Worm (Caenorhabditis elegans): Measurements from ENCODE around the gene str-3.

Gene str-3

ce11 chrIV:11082153-11082552 is 18.0 kb downstream of the str-3 start, which contains the start of gene let-70:
TSS of gene let-70 (minus strand) at chrIV:11082253.
- TF ChIP-seq pha-2 (tag; optimal IDR thresholded peaks at IDR 0.05) (no peak), ceh-9 (tag; optimal IDR thresholded peaks at IDR 0.05) (no peak), ets-4 (tag; optimal IDR thresholded peaks at IDR 0.05) (no peak), gmeb-2 (tag; optimal IDR thresholded peaks at IDR 0.05) (no peak), nhr-232 (tag; optimal IDR thresholded peaks at IDR 0.05) (no peak), fax-1 (tag; optimal IDR thresholded peaks at IDR 0.05) (no peak), unc-3 (GFP tag; conservative IDR thresholded peaks at IDR 0.05) (no peak), unc-3 (tag; optimal IDR thresholded peaks at IDR 0.05) (no peak), unc-55 (GFP tag; optimal IDR thresholded peaks at IDR 0.05) (no peak), ceh-34 (tag; optimal IDR thresholded peaks at IDR 0.05) (no peak), hlh-13 (GFP tag; optimal IDR thresholded peaks at IDR 0.05) (no peak), pha-4 (tag; optimal IDR thresholded peaks at IDR 0.05) (no peak), ceh-30 (tag; optimal IDR thresholded peaks at IDR 0.05) (no peak), C08G9.2 (tag; optimal IDR thresholded peaks at IDR 0.05) (no peak), ceh-18 (tag; optimal IDR thresholded peaks at IDR 0.05) (no peak), ceh-14 (tag; optimal IDR thresholded peaks at IDR 0.05) (no peak), sdc-2 (tag; optimal IDR thresholded peaks at IDR 0.05) (no peak)

ce11 chrIV:11080823-11081285 is 19.3 kb downstream of the str-3 start, which contains the start of gene atg-7:
TSS of gene atg-7 (minus strand) at chrIV:11081055.
- TF ChIP-seq ama-1 (optimal IDR thresholded peaks at IDR 0.05) (peak; percentile 26), dve-1 (tag; optimal IDR thresholded peaks at IDR 0.05) (no peak), ceh-18 (tag; optimal IDR thresholded peaks at IDR 0.05) (no peak), elt-2 (tag; optimal IDR thresholded peaks at IDR 0.05) (no peak), tbx-7 (tag; optimal IDR thresholded peaks at IDR 0.05) (no peak)

DNA sequence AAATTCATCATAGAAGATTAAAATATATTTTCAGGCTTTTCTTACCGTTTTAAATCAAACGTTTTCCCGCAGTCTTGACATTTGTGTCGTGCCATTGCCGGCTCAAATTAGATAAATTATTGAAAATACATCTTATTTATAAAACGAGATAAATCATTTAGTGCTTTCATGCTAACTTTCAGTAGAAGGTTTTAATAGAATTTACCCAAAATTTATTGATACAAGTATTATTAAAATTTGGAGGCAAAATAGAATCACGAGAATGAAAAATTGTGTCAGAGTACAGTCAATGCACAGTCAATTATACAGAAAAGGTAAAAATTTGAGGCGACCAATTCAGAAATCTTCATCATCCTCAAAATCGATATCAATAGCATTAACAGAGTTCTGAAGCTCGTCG is 21.7 kb downstream of the str-3 start, which contains the start of gene Y5F2A.4:
Y5F2A.4 (minus strand) TSS at position 101 of the 400 bp plus-strand sequence.
- TF ChIP-seq hlh-30 (tag; optimal IDR thresholded peaks at IDR 0.05; ENCODE audit: insufficient read depth): no peak
- TF ChIP-seq pat-9 (tag; optimal IDR thresholded peaks at IDR 0.05): no peak
- no peak for TF ChIP-seq ceh-6 (GFP tag; optimal IDR thresholded peaks at IDR 0.05)
- TF ChIP-seq sox-4 (tag; optimal IDR thresholded peaks at IDR 0.05): no peak

DNA sequence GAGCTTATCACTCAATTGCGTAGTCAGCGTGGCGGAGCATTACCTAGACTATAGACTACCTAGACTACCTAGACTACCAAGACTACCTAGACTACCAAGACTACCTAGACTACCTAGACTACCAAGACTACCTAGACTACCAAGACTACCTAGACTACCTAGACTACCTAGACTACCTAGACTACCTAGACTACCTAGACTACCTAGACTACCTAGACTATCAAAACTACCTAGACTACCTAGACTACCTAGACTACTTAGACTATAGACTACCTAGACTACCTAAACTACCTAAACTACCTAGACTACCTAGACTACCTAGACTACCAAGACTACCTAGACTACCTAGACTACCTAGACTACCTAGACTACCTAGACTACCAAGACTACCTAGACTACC is 29.3 kb downstream of the str-3 start:
- TF ChIP-seq npax-4 (tag; optimal IDR thresholded peaks at IDR 0.05) (peak; percentile 30), madf-2 (tag; optimal IDR thresholded peaks at IDR 0.05) (peak; percentile 57), hlh-13 (GFP tag; optimal IDR thresholded peaks at IDR 0.05) (peak; percentile 72), dmd-4 (tag; optimal IDR thresholded peaks at IDR 0.05; ENCODE audit: borderline replicate concordance) (peak; percentile 70), pat-9 (tag; optimal IDR thresholded peaks at IDR 0.05) (peak; percentile 42), lin-11 (tag; optimal IDR thresholded peaks at IDR 0.05) (peak; percentile 46), ztf-16 (tag; optimal IDR thresholded peaks at IDR 0.05) (peak; percentile 29), che-1 (tag; optimal IDR thresholded peaks at IDR 0.05) (peak; percentile 45)

DNA sequence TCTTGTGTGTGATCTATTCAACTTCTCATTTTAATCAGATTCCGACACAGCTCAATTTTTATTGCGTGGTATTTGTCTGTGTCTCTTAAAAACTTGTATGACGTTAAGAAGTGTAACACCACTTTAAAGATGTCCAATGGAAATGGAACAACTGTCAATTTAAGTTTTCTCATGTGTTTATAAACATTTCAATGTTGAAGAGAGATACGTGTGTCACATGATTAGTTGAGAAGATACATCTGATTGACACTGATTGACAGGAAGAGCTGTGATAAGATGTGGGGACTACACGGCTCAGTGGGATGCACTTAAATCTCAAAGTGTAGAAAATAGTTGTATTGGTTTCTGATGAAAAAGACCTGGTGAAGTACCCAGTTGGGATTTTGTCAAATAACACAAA is 31.9 kb downstream of the str-3 start:
- TF ChIP-seq rnt-1 (tag; optimal IDR thresholded peaks at IDR 0.05) (peak; percentile 81), unc-55 (GFP tag; optimal IDR thresholded peaks at IDR 0.05) (peak; percentile 100), ceh-34 (tag; optimal IDR thresholded peaks at IDR 0.05) (no peak), nfya-1 (tag; optimal IDR thresholded peaks at IDR 0.05) (peak; percentile 47), ceh-18 (tag; optimal IDR thresholded peaks at IDR 0.05) (peak; percentile 68), hlh-30 (tag; optimal IDR thresholded peaks at IDR 0.05; ENCODE audit: insufficient read depth) (peak; percentile 55), eyg-1 (tag; optimal IDR thresholded peaks at IDR 0.05) (no peak)
